Worm (Caenorhabditis elegans): ENCODE measurements around the gene E02H1.5.

DNA sequence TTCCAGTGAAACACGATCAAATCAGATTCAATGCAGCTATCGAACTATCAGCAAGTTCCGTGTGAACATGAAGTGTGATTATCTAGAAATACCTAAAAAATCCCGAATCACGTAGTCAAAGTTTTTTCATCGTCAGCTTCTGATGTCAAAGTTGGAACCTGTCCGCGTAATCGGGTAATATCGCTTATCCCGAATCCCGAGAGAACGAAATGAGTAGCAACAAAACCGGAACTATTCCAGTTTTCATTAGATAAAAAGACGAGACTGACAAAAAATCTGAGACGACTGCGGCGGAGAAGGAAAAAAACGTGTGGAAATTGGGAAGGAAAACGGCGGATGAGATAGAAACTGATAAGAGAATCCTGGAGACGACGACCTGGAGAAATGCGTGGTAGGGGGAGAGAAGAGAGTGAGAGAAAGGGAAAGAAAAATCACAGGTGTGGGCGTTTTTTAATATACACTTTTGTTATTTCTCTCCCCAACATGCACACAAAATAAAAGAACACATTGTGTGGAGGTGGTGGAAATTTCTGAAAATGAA is 25.0 kb downstream of the E02H1.5 start:
- TF ChIP-seq ceh-20 (GFP tag; IDR thresholded peaks at IDR 0.05) (no peak), mes-2 (tag; optimal IDR thresholded peaks at IDR 0.05; ENCODE audit: poor library complexity, severe bottlenecking) (peak; percentile 17), dve-1 (tag; optimal IDR thresholded peaks at IDR 0.05; ENCODE audit: insufficient read depth) (peak; percentile 3)

Measured in whole organism, L4 larva.